Fruit fly (Drosophila melanogaster) whole organism, embryonic: ENCODE results near the gene CG3655.

Experiments used
- CG11696 ChIP-seq: fragments of 200-800 bp; sonication (Bioruptor generic); IDR thresholded peaks from 2 replicates; pipeline ENCODE4 v1.3.6; 2022; ENCODE audit warnings: missing biosample characterization, missing genetic modification characterization
- CG12391 ChIP-seq: fragments of 200-800 bp; sonication (Bioruptor generic); optimal IDR thresholded peaks from 3 replicates; lab custom pipeline; 2018; ENCODE audit warnings: missing biosample characterization, mild to moderate bottlenecking, missing genetic modification characterization, moderate library complexity
- CG12659 ChIP-seq: fragments of 200-800 bp; sonication (Bioruptor generic); optimal IDR thresholded peaks from 3 replicates; lab custom pipeline; 2017; ENCODE audit warnings: mild to moderate bottlenecking, missing biosample characterization, missing genetic modification reagents, missing genetic modification characterization
- CG13296 ChIP-seq: fragments of 200-800 bp; sonication (Bioruptor generic); optimal IDR thresholded peaks from 3 replicates; lab custom pipeline; 2018; ENCODE audit warnings: missing biosample characterization, mild to moderate bottlenecking, missing genetic modification characterization
- CG13775 ChIP-seq: fragments of 200-800 bp; sonication (Bioruptor generic); optimal IDR thresholded peaks from 3 replicates; lab custom pipeline; 2017; ENCODE audit warnings: missing biosample characterization, mild to moderate bottlenecking, missing genetic modification characterization
- CG17328 ChIP-seq: fragments of 200-800 bp; sonication (Bioruptor generic); IDR thresholded peaks from 2 replicates; pipeline ENCODE4 v1.3.6; 2022; ENCODE audit warnings: missing biosample characterization, missing genetic modification characterization
- CG2116 ChIP-seq: fragments of 200-800 bp; sonication (Bioruptor generic); optimal IDR thresholded peaks from 3 replicates; lab custom pipeline; 2018; ENCODE audit warnings: missing biosample characterization, mild to moderate bottlenecking, missing genetic modification characterization
- CG2202 ChIP-seq: fragments of 200-800 bp; sonication (Bioruptor generic); optimal IDR thresholded peaks from 2 replicates; lab custom pipeline; 2018; ENCODE audit warnings: missing biosample characterization, mild to moderate bottlenecking, missing genetic modification characterization
- CG32532 ChIP-seq: fragments of 200-800 bp; sonication (Bioruptor generic); IDR thresholded peaks from 2 replicates; pipeline ENCODE4 v1.3.6; 2022; ENCODE audit warnings: missing biosample characterization, missing genetic modification characterization
- CG34224 ChIP-seq: fragments of 200-800 bp; sonication (Bioruptor generic); IDR thresholded peaks from 3 replicates; pipeline ENCODE4 v1.3.6; 2022; ENCODE audit warnings: missing biosample characterization, missing genetic modification characterization; ENCODE audit not compliant: partially characterized antibody
- CG34376 ChIP-seq: fragments of 200-800 bp; sonication (Bioruptor generic); optimal IDR thresholded peaks from 2 replicates; lab custom pipeline; 2018; ENCODE audit warnings: missing biosample characterization, mild to moderate bottlenecking, missing genetic modification characterization
- CG42726 ChIP-seq: fragments of 200-800 bp; sonication (Bioruptor generic); IDR thresholded peaks from 2 replicates; pipeline ENCODE4 v1.3.6; 2022; ENCODE audit warnings: missing biosample characterization, missing genetic modification characterization; ENCODE audit not compliant: partially characterized antibody
- CG6813 ChIP-seq: fragments of 200-800 bp; sonication (Bioruptor generic); optimal IDR thresholded peaks from 2 replicates; lab custom pipeline; 2017; ENCODE audit warnings: missing biosample characterization, missing genetic modification characterization, mild to moderate bottlenecking, moderate library complexity, missing genetic modification reagents
- CG6854 ChIP-seq: fragments of 200-800 bp; sonication (Bioruptor generic); optimal IDR thresholded peaks from 3 replicates; lab custom pipeline; 2017; ENCODE audit warnings: missing biosample characterization, mild to moderate bottlenecking, missing genetic modification characterization
- CG7839 ChIP-seq: fragments of 200-800 bp; sonication (Bioruptor generic); optimal IDR thresholded peaks from 3 replicates; lab custom pipeline; 2018; ENCODE audit warnings: missing biosample characterization, mild to moderate bottlenecking, missing genetic modification characterization, moderate library complexity
- CG8388 ChIP-seq: fragments of 200-800 bp; sonication (Bioruptor generic); optimal IDR thresholded peaks from 2 replicates; lab custom pipeline; 2019; ENCODE audit warnings: missing biosample characterization, mild to moderate bottlenecking, missing genetic modification characterization, moderate library complexity
- Dek ChIP-seq: fragments of 200-800 bp; sonication (Bioruptor generic); optimal IDR thresholded peaks from 3 replicates; lab custom pipeline; 2019; ENCODE audit warnings: missing biosample characterization, mild to moderate bottlenecking, missing genetic modification characterization, moderate library complexity
- Dip2 ChIP-seq: fragments of 200-800 bp; sonication (Bioruptor generic); IDR thresholded peaks from 2 replicates; pipeline ENCODE4 v1.3.6; 2022; ENCODE audit warnings: missing biosample characterization, missing genetic modification characterization
- Eip74EF ChIP-seq, 2 experiments: fragments of 200-800 bp in 1 of 2; fragments of >200 bp in 1 of 2; sonication (Bioruptor generic) in 1 of 2; optimal IDR thresholded peaks; 2 replicates each; lab custom pipeline; 2017 to 2019; ENCODE audit warnings: missing biosample characterization in 2 of 2, missing genetic modification characterization in 2 of 2, mild to moderate bottlenecking in 1 of 2, moderate library complexity in 1 of 2
- Fer1 ChIP-seq: fragments of 200-800 bp; sonication (Bioruptor generic); optimal IDR thresholded peaks from 2 replicates; lab custom pipeline; 2017; ENCODE audit warnings: missing biosample characterization, mild to moderate bottlenecking, missing genetic modification characterization
- Fer3 ChIP-seq: fragments of 200-800 bp; sonication (Bioruptor generic); optimal IDR thresholded peaks from 2 replicates; lab custom pipeline; 2018; ENCODE audit warnings: missing biosample characterization, mild to moderate bottlenecking, missing genetic modification characterization, moderate library complexity
- HLH4C ChIP-seq: fragments of 200-800 bp; sonication (Bioruptor generic); IDR thresholded peaks from 3 replicates; pipeline ENCODE4 v1.3.6; 2022; ENCODE audit warnings: missing biosample characterization, missing genetic modification characterization; ENCODE audit not compliant: partially characterized antibody
- Hr39 ChIP-seq: fragments of >200 bp; optimal IDR thresholded peaks from 2 replicates; lab custom pipeline; 2017
- Hr51 ChIP-seq, 2 experiments: fragments of 200-800 bp; sonication (Bioruptor generic); optimal IDR thresholded peaks; 2 replicates in 1 of 2; 3 replicates in 1 of 2; lab custom pipeline; 2016 to 2018; ENCODE audit warnings: missing biosample characterization in 2 of 2, missing genetic modification characterization in 2 of 2, mild to moderate bottlenecking in 1 of 2, moderate library complexity in 1 of 2
- Mad ChIP-seq: fragments of 200-800 bp; sonication (Bioruptor generic); optimal IDR thresholded peaks from 2 replicates; lab custom pipeline; 2016; ENCODE audit warnings: missing biosample characterization, missing genetic modification characterization
- Med ChIP-seq: fragments of 200-800 bp; sonication (Bioruptor generic); peaks from one replicate; lab custom pipeline; 2016; ENCODE audit warnings: missing biosample characterization, missing genetic modification characterization, mild to moderate bottlenecking, inconsistent platforms, moderate library complexity
- NFAT ChIP-seq: fragments of 200-800 bp; sonication (Bioruptor generic); IDR thresholded peaks from 2 replicates; pipeline ENCODE4 v1.3.6; 2022; ENCODE audit warnings: missing biosample characterization, missing genetic modification characterization
- Neu2 ChIP-seq: fragments of 200-800 bp; sonication (Bioruptor generic); optimal IDR thresholded peaks from 3 replicates; lab custom pipeline; 2016; ENCODE audit warnings: missing biosample characterization, missing genetic modification characterization, borderline replicate concordance
- Nf-YC ChIP-seq: fragments of 200-800 bp; optimal IDR thresholded peaks from 3 replicates; lab custom pipeline; 2019; ENCODE audit warnings: missing biosample characterization, mild to moderate bottlenecking, missing genetic modification characterization, moderate library complexity
- Scr ChIP-seq: fragments of 200-800 bp; sonication (Bioruptor generic); IDR thresholded peaks from 2 replicates; pipeline ENCODE4 v1.3.6; 2022; ENCODE audit warnings: missing biosample characterization, missing genetic modification characterization; ENCODE audit not compliant: partially characterized antibody
- YL-1 ChIP-seq: fragments of 200-800 bp; sonication (Bioruptor generic); optimal IDR thresholded peaks from 3 replicates; lab custom pipeline; 2017; ENCODE audit warnings: missing biosample characterization, mild to moderate bottlenecking, missing genetic modification characterization
- abd-A ChIP-seq: fragments of 200-800 bp; sonication (Bioruptor generic); optimal IDR thresholded peaks from 3 replicates; lab custom pipeline; 2019; ENCODE audit warnings: missing biosample characterization, mild to moderate bottlenecking, missing genetic modification characterization, moderate library complexity
- ap ChIP-seq: fragments of 200-800 bp; sonication (Bioruptor generic); IDR thresholded peaks from 2 replicates; pipeline ENCODE4 v1.3.6; 2022; ENCODE audit warnings: missing biosample characterization, missing genetic modification characterization
- bbx ChIP-seq: fragments of 200-800 bp; sonication (Bioruptor generic); IDR thresholded peaks from 2 replicates; pipeline ENCODE4 v1.3.6; 2022; ENCODE audit warnings: missing biosample characterization, missing genetic modification characterization; ENCODE audit not compliant: partially characterized antibody
- bcd ChIP-seq: fragments of 200-800 bp; sonication (Bioruptor generic); optimal IDR thresholded peaks from 2 replicates; lab custom pipeline; 2017; ENCODE audit warnings: missing biosample characterization, mild to moderate bottlenecking, missing genetic modification characterization
- chm ChIP-seq: fragments of 200-800 bp; sonication (Bioruptor generic); IDR thresholded peaks from 2 replicates; pipeline ENCODE4 v1.3.6; 2022; ENCODE audit warnings: missing biosample characterization, missing genetic modification characterization
- ci ChIP-seq: fragments of 200-800 bp; sonication (Bioruptor generic); IDR thresholded peaks from 3 replicates; pipeline ENCODE4 v1.3.6; 2022; ENCODE audit warnings: missing biosample characterization, missing genetic modification characterization
- crol ChIP-seq: fragments of 200-800 bp; sonication (Bioruptor generic); IDR thresholded peaks from 2 replicates; pipeline ENCODE4 v1.3.6; 2022; ENCODE audit warnings: missing biosample characterization, missing genetic modification characterization
- fd3F ChIP-seq: fragments of 200-800 bp; sonication (Bioruptor generic); optimal IDR thresholded peaks from 2 replicates; lab custom pipeline; 2018; ENCODE audit warnings: missing biosample characterization, mild to moderate bottlenecking, missing genetic modification characterization, moderate library complexity
- fd64A ChIP-seq: fragments of 200-800 bp; sonication (Bioruptor generic); optimal IDR thresholded peaks from 3 replicates; lab custom pipeline; 2018; ENCODE audit warnings: missing biosample characterization, mild to moderate bottlenecking, missing genetic modification characterization
- jumu ChIP-seq: fragments of 200-800 bp; sonication (Bioruptor generic); optimal IDR thresholded peaks from 3 replicates; lab custom pipeline; 2016; ENCODE audit warnings: missing biosample characterization, missing genetic modification characterization
- lab ChIP-seq: fragments of 200-800 bp; sonication (Bioruptor generic); optimal IDR thresholded peaks from 3 replicates; lab custom pipeline; 2017; ENCODE audit warnings: missing biosample characterization, missing genetic modification characterization, mild to moderate bottlenecking, moderate library complexity, missing genetic modification reagents
- mirr ChIP-seq: fragments of 200-800 bp; sonication (Bioruptor generic); optimal IDR thresholded peaks from 3 replicates; lab custom pipeline; 2018; ENCODE audit warnings: missing biosample characterization, mild to moderate bottlenecking, missing genetic modification characterization
- sqz ChIP-seq: fragments of 200-800 bp; sonication (Bioruptor generic); optimal IDR thresholded peaks from 3 replicates; lab custom pipeline; 2018; ENCODE audit warnings: missing biosample characterization, mild to moderate bottlenecking, missing genetic modification characterization
- trem ChIP-seq: fragments of 200-800 bp; optimal IDR thresholded peaks from 3 replicates; lab custom pipeline; 2019; ENCODE audit warnings: missing biosample characterization, mild to moderate bottlenecking, missing genetic modification characterization, moderate library complexity
- unc-4 ChIP-seq: fragments of 200-800 bp; sonication (Bioruptor generic); IDR thresholded peaks from 2 replicates; pipeline ENCODE4 v1.3.6; 2022; ENCODE audit warnings: missing biosample characterization, missing genetic modification characterization; ENCODE audit not compliant: partially characterized antibody
- zen ChIP-seq: fragments of 200-800 bp; sonication (Bioruptor generic); optimal IDR thresholded peaks from 3 replicates; lab custom pipeline; 2018; ENCODE audit warnings: missing biosample characterization, mild to moderate bottlenecking, missing genetic modification characterization, moderate library complexity
- zen2 ChIP-seq: fragments of 200-800 bp; sonication (Bioruptor generic); IDR thresholded peaks from 3 replicates; pipeline ENCODE4 v1.3.6; 2022; ENCODE audit warnings: missing biosample characterization, missing genetic modification characterization; ENCODE audit not compliant: partially characterized antibody

Gene CG3655

dm6 chrX:1026511-1026910 is 108.2 kb downstream of the CG3655 start, which contains the start of the genes CG32814, CG11638 and CG3021 (continued):
- no peak for TF ChIP-seq crol (GFP tag; lab: Robert Waterston, UW)
- TF ChIP-seq bcd (GFP tag; lab: Kevin White, UChicago): peak; percentile 8
- TF ChIP-seq CG2116 (GFP tag; lab: Kevin White, UChicago): peak; percentile 23
- TF ChIP-seq YL-1: peak; percentile 67
- TF ChIP-seq Scr (GFP tag; lab: Robert Waterston, UW): peak; percentile 54; the same call in 1 of the 2 replicates
- TF ChIP-seq Fer3: no peak
- TF ChIP-seq ci: peak; percentile 79
- TF ChIP-seq jumu (GFP tag; lab: Kevin White, UChicago): no peak
- TF ChIP-seq CG2202: no peak
- TF ChIP-seq CG42726 (GFP tag; lab: Robert Waterston, UW): peak; percentile 25; the same call in 1 of the 2 replicates
- peak; percentile 17 for TF ChIP-seq CG13775 (GFP tag; lab: Kevin White, UChicago)
- TF ChIP-seq Dip2 (GFP tag; lab: Robert Waterston, UW): no peak
- TF ChIP-seq Dek (tag; lab: Kevin White, UChicago): no peak
- no peak for TF ChIP-seq Hr39 (lab: Kevin White, UChicago)
- peak; percentile 42; the same call in 2 of the 3 replicates for TF ChIP-seq CG34224 (GFP tag; lab: Robert Waterston, UW)
- TF ChIP-seq mirr: peak; percentile 9
- peak; percentile 48; the same call in 1 of the 2 replicates for TF ChIP-seq bbx
- peak; percentile 53; the same call in 1 of the 2 replicates for TF ChIP-seq unc-4
- peak; percentile 17 for TF ChIP-seq Nf-YC (tag; lab: Kevin White, UChicago)
- TF ChIP-seq Eip74EF (GFP tag; optimal IDR thresholded peaks at IDR 0.05; lab: Kevin White, UChicago): no peak
- TF ChIP-seq CG13296: peak; percentile 5
- peak; percentile 15; the same call in 1 of the 2 replicates for TF ChIP-seq CG17328 (GFP tag; lab: Robert Waterston, UW)
- peak; percentile 13 for TF ChIP-seq CG34376 (GFP tag; lab: Kevin White, UChicago)
- TF ChIP-seq Fer1: peak; percentile 24
- no peak for TF ChIP-seq Neu2 (GFP tag; lab: Kevin White, UChicago)
- TF ChIP-seq CG12391: peak; percentile 21
- peak; percentile 39 for TF ChIP-seq lab (GFP tag; lab: Kevin White, UChicago)
- TF ChIP-seq abd-A: peak; percentile 33
- peak; percentile 31 for TF ChIP-seq trem (tag; lab: Kevin White, UChicago)
- TF ChIP-seq chm (GFP tag; lab: Robert Waterston, UW): peak; percentile 46; the same call in 1 of the 2 replicates
- no peak for TF ChIP-seq HLH4C (GFP tag; lab: Robert Waterston, UW)
- TF ChIP-seq zen2 (GFP tag; lab: Robert Waterston, UW): 0 out of 3 replicates have a peak, but pooled peaks have one; percentile 44
- no peak for TF ChIP-seq Mad (GFP tag; lab: Kevin White, UChicago)
- peak; percentile 32 for TF ChIP-seq fd64A (GFP tag; lab: Kevin White, UChicago)
- no peak for TF ChIP-seq ap (GFP tag; lab: Robert Waterston, UW)
- peak; percentile 30 for TF ChIP-seq CG7839 (tag; lab: Kevin White, UChicago)
- peak; percentile 7 for TF ChIP-seq fd3F
- TF ChIP-seq sqz (GFP tag; lab: Kevin White, UChicago): peak; percentile 37
- peak; percentile 22 for TF ChIP-seq CG6854 (GFP tag; lab: Kevin White, UChicago)
- TF ChIP-seq Hr51 (GFP tag; optimal IDR thresholded peaks at IDR 0.05; lab: Kevin White, UChicago): peak in 1 of 2 experiments; percentile 25
- TF ChIP-seq zen (tag; lab: Kevin White, UChicago): peak; percentile 4
- peak; percentile 73 for TF ChIP-seq CG12659 (GFP tag; lab: Kevin White, UChicago)
- TF ChIP-seq CG32532 (GFP tag; lab: Robert Waterston, UW): no peak; the same call in 1 of the 2 replicates
- TF ChIP-seq CG6813: no peak
- peak; percentile 89 for TF ChIP-seq Med
- TF ChIP-seq CG11696 (GFP tag; lab: Robert Waterston, UW): no peak
- TF ChIP-seq CG8388: peak; percentile 26
- TF ChIP-seq NFAT (GFP tag; lab: Robert Waterston, UW): no peak
